Worm (Caenorhabditis elegans): Measurements from ENCODE around the gene C16H3.3.
A peak's percentile ranks its signal among the peaks of the same experiment; 100 is the strongest.

C16H3.3 gene

ce11 chrX:17614245-17614644, 4.4 kb upstream of the C16H3.3 start, which contains the start of gene ncs-7:
Gene ncs-7 (plus strand): TSS chrX:17614545.
- TF ChIP-seq cnd-1 (tag; optimal IDR thresholded peaks at IDR 0.05), result no peak
- no peak for TF ChIP-seq hlh-1 (tag; optimal IDR thresholded peaks at IDR 0.05)
- TF ChIP-seq snpc-4 (tag; optimal IDR thresholded peaks at IDR 0.05), result no peak
- TF ChIP-seq flh-1 (GFP tag; optimal IDR thresholded peaks at IDR 0.05), result no peak
- TF ChIP-seq tbx-8 (GFP tag; optimal IDR thresholded peaks at IDR 0.05), result no peak
- no peak for TF ChIP-seq nhr-76 (tag; optimal IDR thresholded peaks at IDR 0.05)
- no peak for TF ChIP-seq ceh-43 (GFP tag; optimal IDR thresholded peaks at IDR 0.05)
- no peak for TF ChIP-seq zip-8 (tag; optimal IDR thresholded peaks at IDR 0.05)
- no peak for TF ChIP-seq nhr-28 (tag; optimal IDR thresholded peaks at IDR 0.05)
- no peak for TF ChIP-seq unc-39 (tag; optimal IDR thresholded peaks at IDR 0.05)
- TF ChIP-seq nhr-237 (tag; optimal IDR thresholded peaks at IDR 0.05), result no peak
- TF ChIP-seq lin-13 (tag; optimal IDR thresholded peaks at IDR 0.05), result no peak
- no peak for TF ChIP-seq nhr-2 (tag; optimal IDR thresholded peaks at IDR 0.05)
- TF ChIP-seq pha-4 (tag; optimal IDR thresholded peaks at IDR 0.05), result no peak
- no peak for TF ChIP-seq elt-1 (tag; optimal IDR thresholded peaks at IDR 0.05; ENCODE audit: borderline replicate concordance, insufficient read depth)
- no peak for TF ChIP-seq ceh-39 (tag; optimal IDR thresholded peaks at IDR 0.05)
- TF ChIP-seq drap-1 (GFP tag; optimal IDR thresholded peaks at IDR 0.05), result no peak

- TF ChIP-seq unc-62 (GFP tag; optimal IDR thresholded peaks at IDR 0.05), result no peak
- no peak for TF ChIP-seq nhr-237 (tag; optimal IDR thresholded peaks at IDR 0.05)
- TF ChIP-seq ces-1 (GFP tag; optimal IDR thresholded peaks at IDR 0.05), result no peak
- no peak for TF ChIP-seq elt-1 (tag; optimal IDR thresholded peaks at IDR 0.05; ENCODE audit: borderline replicate concordance, insufficient read depth)
- TF ChIP-seq nhr-12 (tag; optimal IDR thresholded peaks at IDR 0.05), result no peak
- TF ChIP-seq ztf-11 (tag; optimal IDR thresholded peaks at IDR 0.05), result no peak
- TF ChIP-seq M03D4.4 (tag; optimal IDR thresholded peaks at IDR 0.05), result no peak
- TF ChIP-seq pha-4 (tag; optimal IDR thresholded peaks at IDR 0.05), result no peak
- no peak for TF ChIP-seq nhr-2 (tag; optimal IDR thresholded peaks at IDR 0.05)
Measured at ce11 chrX:17613024-17613423, 3.2 kb upstream of the C16H3.3 start.

- TF ChIP-seq blmp-1 (tag; optimal IDR thresholded peaks at IDR 0.05) (no peak), nhr-76 (tag; optimal IDR thresholded peaks at IDR 0.05) (no peak), unc-120 (tag; optimal IDR thresholded peaks at IDR 0.05; ENCODE audit: poor library complexity, severe bottlenecking) (no peak), mls-2 (tag; optimal IDR thresholded peaks at IDR 0.05) (peak; percentile 8), drap-1 (GFP tag; optimal IDR thresholded peaks at IDR 0.05) (peak; percentile 29), M03D4.4 (tag; optimal IDR thresholded peaks at IDR 0.05) (peak; percentile 20), lin-32 (GFP tag; optimal IDR thresholded peaks at IDR 0.05) (no peak), lsy-2 (tag; optimal IDR thresholded peaks at IDR 0.05) (no peak), unc-62 (GFP tag; optimal IDR thresholded peaks at IDR 0.05) (no peak), ces-1 (GFP tag; optimal IDR thresholded peaks at IDR 0.05) (no peak), sem-2 (GFP tag; optimal IDR thresholded peaks at IDR 0.05) (no peak), hlh-1 (tag; optimal IDR thresholded peaks at IDR 0.05) (peak; percentile 9), zip-8 (tag; optimal IDR thresholded peaks at IDR 0.05) (no peak), nhr-12 (tag; optimal IDR thresholded peaks at IDR 0.05) (no peak), sptf-1 (tag; optimal IDR thresholded peaks at IDR 0.05) (no peak), ztf-11 (tag; optimal IDR thresholded peaks at IDR 0.05) (no peak), unc-39 (tag; optimal IDR thresholded peaks at IDR 0.05) (no peak), lin-13 (tag; optimal IDR thresholded peaks at IDR 0.05) (no peak), elt-1 (tag; optimal IDR thresholded peaks at IDR 0.05; ENCODE audit: borderline replicate concordance, insufficient read depth) (no peak), mab-5 (tag; optimal IDR thresholded peaks at IDR 0.05) (no peak), nhr-28 (tag; optimal IDR thresholded peaks at IDR 0.05) (no peak), ceh-83 (GFP tag; optimal IDR thresholded peaks at IDR 0.05) (peak; percentile 77), ham-2 (GFP tag; optimal IDR thresholded peaks at IDR 0.05) (no peak), cnd-1 (tag; optimal IDR thresholded peaks at IDR 0.05) (peak; percentile 67), snpc-4 (tag; optimal IDR thresholded peaks at IDR 0.05) (no peak), pha-4 (tag; optimal IDR thresholded peaks at IDR 0.05) (no peak), elt-3 (tag; optimal IDR thresholded peaks at IDR 0.05) (no peak)
Measured at ce11 chrX:17611180-17611579, 1.3 kb upstream of the C16H3.3 start.

ce11 chrX:17610406-17610981, 646 bp upstream of the C16H3.3 start:
- TF ChIP-seq mab-5 (tag; optimal IDR thresholded peaks at IDR 0.05) (no peak), hlh-1 (tag; optimal IDR thresholded peaks at IDR 0.05) (peak; percentile 74), flh-1 (GFP tag; optimal IDR thresholded peaks at IDR 0.05) (no peak), tbx-8 (GFP tag; optimal IDR thresholded peaks at IDR 0.05) (no peak), lin-32 (GFP tag; optimal IDR thresholded peaks at IDR 0.05) (peak; percentile 28), ztf-11 (tag; optimal IDR thresholded peaks at IDR 0.05) (no peak), ceh-39 (tag; optimal IDR thresholded peaks at IDR 0.05) (peak; percentile 63), drap-1 (GFP tag; optimal IDR thresholded peaks at IDR 0.05) (peak; percentile 36), ham-2 (GFP tag; optimal IDR thresholded peaks at IDR 0.05) (no peak), lsy-2 (tag; optimal IDR thresholded peaks at IDR 0.05) (peak; percentile 36), unc-39 (tag; optimal IDR thresholded peaks at IDR 0.05) (peak; percentile 37), elt-1 (tag; optimal IDR thresholded peaks at IDR 0.05; ENCODE audit: borderline replicate concordance, insufficient read depth) (no peak), pha-4 (tag; optimal IDR thresholded peaks at IDR 0.05) (no peak), bed-3 (GFP tag; optimal IDR thresholded peaks at IDR 0.05) (no peak), sptf-1 (tag; optimal IDR thresholded peaks at IDR 0.05) (peak; percentile 73), mep-1 (tag; optimal IDR thresholded peaks at IDR 0.05) (no peak), nhr-76 (tag; optimal IDR thresholded peaks at IDR 0.05) (no peak), sem-2 (GFP tag; optimal IDR thresholded peaks at IDR 0.05) (no peak), nhr-2 (tag; optimal IDR thresholded peaks at IDR 0.05) (peak; percentile 21), snpc-4 (tag; optimal IDR thresholded peaks at IDR 0.05) (no peak), unc-120 (tag; optimal IDR thresholded peaks at IDR 0.05; ENCODE audit: poor library complexity, severe bottlenecking) (peak; percentile 71), lin-13 (tag; optimal IDR thresholded peaks at IDR 0.05) (peak; percentile 48), elt-3 (tag; optimal IDR thresholded peaks at IDR 0.05) (no peak), M03D4.4 (tag; optimal IDR thresholded peaks at IDR 0.05) (peak; percentile 47), cnd-1 (tag; optimal IDR thresholded peaks at IDR 0.05) (no peak), zip-8 (tag; optimal IDR thresholded peaks at IDR 0.05) (no peak), unc-62 (GFP tag; optimal IDR thresholded peaks at IDR 0.05) (peak; percentile 29), mls-2 (tag; optimal IDR thresholded peaks at IDR 0.05) (no peak), ceh-83 (GFP tag; optimal IDR thresholded peaks at IDR 0.05) (no peak), nhr-28 (tag; optimal IDR thresholded peaks at IDR 0.05) (no peak), nhr-12 (tag; optimal IDR thresholded peaks at IDR 0.05) (no peak), nhr-237 (tag; optimal IDR thresholded peaks at IDR 0.05) (no peak), ces-1 (GFP tag; optimal IDR thresholded peaks at IDR 0.05) (peak; percentile 21), ceh-43 (GFP tag; optimal IDR thresholded peaks at IDR 0.05) (no peak), blmp-1 (tag; optimal IDR thresholded peaks at IDR 0.05) (no peak)

Measured in whole organism, mixed stage, embryonic.